Worm (Caenorhabditis elegans) whole organism, midembryonic: ENCODE measurements around the gene ztf-17.

Experiments used
- T22C8.4 ChIP-seq: fragments of 200-800 bp; sonication (Bioruptor generic); IDR thresholded peaks from 2 replicates; pipeline ENCODE4 v1.3.6; 2022; ENCODE audit warnings: missing genetic modification characterization, missing compliant biosample characterization
- cog-1 ChIP-seq: sonication (generic microtip); optimal IDR thresholded peaks from 2 replicates; lab custom pipeline; 2016; ENCODE audit warnings: missing genetic modification characterization, missing compliant biosample characterization
- flt-1 ChIP-seq: fragments of 200-800 bp; sonication (Bioruptor generic); IDR thresholded peaks from 2 replicates; pipeline ENCODE4 v1.3.6; 2022; ENCODE audit warnings: missing genetic modification characterization, missing compliant biosample characterization
- klf-2 ChIP-seq: fragments of 200-800 bp; sonication (Bioruptor generic); conservative IDR thresholded peaks from 2 replicates; pipeline ENCODE4 v1.3.6; 2022; ENCODE audit warnings: missing genetic modification reagents, missing genetic modification characterization, missing compliant biosample characterization
- ref-1 ChIP-seq: fragments of 200-800 bp; sonication (Bioruptor generic); conservative IDR thresholded peaks from 2 replicates; pipeline ENCODE4 v1.3.6; 2022; ENCODE audit warnings: missing genetic modification reagents, missing genetic modification characterization, missing compliant biosample characterization
- tab-1 ChIP-seq: fragments of 200-800 bp; sonication (Bioruptor generic); IDR thresholded peaks from 2 replicates; pipeline ENCODE4 v1.3.6; 2022; ENCODE audit warnings: missing genetic modification characterization, missing compliant biosample characterization
- ztf-23 ChIP-seq: fragments of 200-800 bp; sonication (Bioruptor generic); IDR thresholded peaks from 2 replicates; pipeline ENCODE4 v1.3.6; 2022; ENCODE audit warnings: missing genetic modification reagents, missing genetic modification characterization, missing compliant biosample characterization
- ztf-29 ChIP-seq: fragments of 200-800 bp; sonication (Bioruptor generic); IDR thresholded peaks from 2 replicates; pipeline ENCODE4 v1.3.6; 2022; ENCODE audit warnings: missing genetic modification reagents, missing genetic modification characterization, missing compliant biosample characterization

- TF ChIP-seq cog-1 (tag; lab: Kevin White, UChicago) (no peak), T22C8.4 (no peak), ref-1 (GFP tag; lab: Robert Waterston, UW) (no peak), ztf-23 (GFP tag; lab: Robert Waterston, UW) (no peak), flt-1 (GFP tag; lab: Robert Waterston, UW) (no peak), tab-1 (no peak), klf-2 (GFP tag; lab: Robert Waterston, UW) (no peak), ztf-29 (no peak)
These were observed 14.3 kb downstream of the ztf-17 start, which contains the start of gene mdmh-35 for ce11 chrII:7855619-7856018.
